Fruit fly (Drosophila melanogaster): Measurements from ENCODE around the gene Arc42.
A peak's percentile ranks its signal among the peaks of the same experiment; 100 is the strongest.

Arc42 gene

DNA sequence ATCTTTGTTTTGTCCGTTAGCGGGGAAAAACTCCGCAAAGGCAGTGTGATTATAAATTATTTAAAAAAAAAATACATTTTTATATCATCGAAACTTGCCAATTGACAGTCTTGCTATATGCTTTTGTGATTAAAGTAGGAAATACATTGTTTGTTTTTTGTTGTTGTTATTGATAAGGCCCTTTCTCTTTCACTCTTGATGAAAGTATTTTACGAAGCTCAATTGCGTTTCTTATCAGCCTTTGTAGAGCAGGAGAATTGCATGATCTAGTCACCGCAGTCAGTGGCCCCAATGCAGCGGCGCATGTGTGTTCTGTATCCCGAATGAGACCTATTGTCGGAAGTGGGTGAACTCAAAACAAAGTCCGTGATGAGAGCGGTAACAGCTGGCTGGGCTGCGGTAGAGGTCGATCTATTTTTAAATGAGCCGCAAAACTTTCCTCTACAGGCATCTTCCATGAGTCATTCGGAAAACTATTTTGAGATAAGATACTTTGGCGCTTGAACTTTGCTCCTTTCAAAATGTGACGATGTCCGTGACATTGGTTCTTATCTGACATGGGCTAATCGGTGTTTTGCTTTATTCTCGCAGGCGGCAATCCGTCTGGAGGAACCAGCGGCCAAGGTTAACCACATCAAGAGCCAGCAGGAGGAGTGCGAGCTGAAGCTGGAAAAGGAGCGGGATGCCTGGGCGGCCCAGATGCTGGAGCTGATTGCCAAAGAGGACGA, 32.9 kb downstream of the Arc42 start:
- TF ChIP-seq CG32006 (GFP tag; optimal IDR thresholded peaks at IDR 0.05) (peak; percentile 29), dac (GFP tag; optimal IDR thresholded peaks at IDR 0.05) (no peak), Eip75B (GFP tag; optimal IDR thresholded peaks at IDR 0.05) (no peak), Gug (GFP tag; IDR thresholded peaks at IDR 0.05) (no peak), CG8319 (GFP tag; optimal IDR thresholded peaks at IDR 0.05) (no peak), CG6808 (GFP tag; optimal IDR thresholded peaks at IDR 0.05) (peak; percentile 52), svp (GFP tag) (peak; percentile 94), spab (GFP tag; optimal IDR thresholded peaks at IDR 0.05) (no peak), CG6163 (GFP tag; IDR thresholded peaks at IDR 0.05) (no peak), topi (GFP tag; optimal IDR thresholded peaks at IDR 0.05) (no peak), Ets96B (tag; optimal IDR thresholded peaks at IDR 0.05) (no peak), CG6276 (GFP tag; optimal IDR thresholded peaks at IDR 0.05) (no peak), CG6854 (GFP tag; optimal IDR thresholded peaks at IDR 0.05) (peak; percentile 37), CG10669 (GFP tag; optimal IDR thresholded peaks at IDR 0.05) (no peak), CG8119 (GFP tag; IDR thresholded peaks at IDR 0.05) (no peak), Met (GFP tag; optimal IDR thresholded peaks at IDR 0.05) (no peak), Sox14 (GFP tag; optimal IDR thresholded peaks at IDR 0.05) (no peak), eg (GFP tag; IDR thresholded peaks at IDR 0.05) (no peak), dsx (GFP tag; optimal IDR thresholded peaks at IDR 0.05; ENCODE audit: poor library complexity, severe bottlenecking) (peak; percentile 2), CG8632 (GFP tag; optimal IDR thresholded peaks at IDR 0.05) (no peak), vri (GFP tag; optimal IDR thresholded peaks at IDR 0.05) (peak; percentile 83), CG7368 (GFP tag; optimal IDR thresholded peaks at IDR 0.05) (no peak), CG1621 (tag; optimal IDR thresholded peaks at IDR 0.05) (no peak), CG4318 (GFP tag; optimal IDR thresholded peaks at IDR 0.05) (no peak), Hr4 (GFP tag; optimal IDR thresholded peaks at IDR 0.05) (no peak), salr (GFP tag; optimal IDR thresholded peaks at IDR 0.05) (no peak), net (GFP tag; optimal IDR thresholded peaks at IDR 0.05) (no peak), CG9139 (GFP tag; optimal IDR thresholded peaks at IDR 0.05) (no peak), CG31627 (GFP tag; optimal IDR thresholded peaks at IDR 0.05) (no peak), CG3919 (GFP tag; optimal IDR thresholded peaks at IDR 0.05) (no peak), Ets21C (GFP tag; optimal IDR thresholded peaks at IDR 0.05) (no peak), CG11762 (GFP tag; optimal IDR thresholded peaks at IDR 0.05; ENCODE audit: insufficient read depth) (no peak), fd59A (GFP tag; optimal IDR thresholded peaks at IDR 0.05) (no peak), CG6792 (GFP tag; optimal IDR thresholded peaks at IDR 0.05) (no peak), acj6 (GFP tag; optimal IDR thresholded peaks at IDR 0.05) (no peak), CG16779 (tag; optimal IDR thresholded peaks at IDR 0.05) (no peak), esn (GFP tag; optimal IDR thresholded peaks at IDR 0.05) (no peak), CG10631 (GFP tag; optimal IDR thresholded peaks at IDR 0.05) (no peak), Hr39 (GFP tag; optimal IDR thresholded peaks at IDR 0.05) (no peak), lz (GFP tag; optimal IDR thresholded peaks at IDR 0.05) (no peak), Sox15 (GFP tag; optimal IDR thresholded peaks at IDR 0.05) (no peak), CG3032 (tag; optimal IDR thresholded peaks at IDR 0.05) (no peak), OdsH (GFP tag; optimal IDR thresholded peaks at IDR 0.05) (no peak), Eip78C (GFP tag) (peak; percentile 82), Eip93F (GFP tag; optimal IDR thresholded peaks at IDR 0.05) (peak; percentile 48), pdm3 (GFP tag; optimal IDR thresholded peaks at IDR 0.05) (no peak), cyc (GFP tag; optimal IDR thresholded peaks at IDR 0.05) (no peak), CG34406 (GFP tag; optimal IDR thresholded peaks at IDR 0.05) (no peak), fd85E (GFP tag; optimal IDR thresholded peaks at IDR 0.05) (no peak), Sox102F (GFP tag; optimal IDR thresholded peaks at IDR 0.05) (no peak), CG15336 (GFP tag; IDR thresholded peaks at IDR 0.05) (no peak), fkh (GFP tag; optimal IDR thresholded peaks at IDR 0.05) (no peak)
